Fruit fly (Drosophila melanogaster) whole organism, embryonic: ENCODE measurements around the gene Vha16-3.

Experiments used
- Antp ChIP-seq: fragments of 200-800 bp; sonication (Bioruptor generic); optimal IDR thresholded peaks from 3 replicates; lab custom pipeline; 2016; ENCODE audit warnings: missing biosample characterization, missing genetic modification characterization
- Awh ChIP-seq: fragments of 200-800 bp; sonication (Bioruptor generic); IDR thresholded peaks from 2 replicates; pipeline ENCODE4, ENCODE4 v1.3.6; 2022; ENCODE audit warnings: missing biosample characterization, missing genetic modification characterization
- B-H2 ChIP-seq: fragments of 200-800 bp; sonication (Bioruptor generic); optimal IDR thresholded peaks from 2 replicates; lab custom pipeline; 2018; ENCODE audit warnings: missing biosample characterization, mild to moderate bottlenecking, missing genetic modification characterization
- BEAF-32 ChIP-seq: fragments of 200-800 bp; sonication (Bioruptor generic); optimal IDR thresholded peaks from 3 replicates; lab custom pipeline; 2017; ENCODE audit warnings: missing biosample characterization, missing genetic modification characterization, mild to moderate bottlenecking, moderate library complexity, missing genetic modification reagents
- CG10274 ChIP-seq: fragments of 200-800 bp; sonication (Bioruptor generic); optimal IDR thresholded peaks from 3 replicates; lab custom pipeline; 2017; ENCODE audit warnings: missing biosample characterization, mild to moderate bottlenecking, missing genetic modification characterization
- CG10321 ChIP-seq: fragments of 200-800 bp; sonication (Bioruptor generic); IDR thresholded peaks from 2 replicates; pipeline ENCODE4 v1.3.6; 2022; ENCODE audit warnings: missing biosample characterization, missing genetic modification characterization
- CG10654 ChIP-seq: fragments of 200-800 bp; sonication (Bioruptor generic); optimal IDR thresholded peaks from 2 replicates; lab custom pipeline; 2016; ENCODE audit warnings: missing biosample characterization, missing genetic modification characterization
- CG11504 ChIP-seq: fragments of 200-800 bp; sonication (Bioruptor generic); optimal IDR thresholded peaks from 3 replicates; lab custom pipeline; 2019; ENCODE audit warnings: missing biosample characterization, mild to moderate bottlenecking, missing genetic modification characterization, moderate library complexity
- CG11723 ChIP-seq: fragments of 200-800 bp; sonication (Bioruptor generic); optimal IDR thresholded peaks from 2 replicates; lab custom pipeline; 2017; ENCODE audit warnings: missing biosample characterization, mild to moderate bottlenecking, missing genetic modification characterization
- CG12071 ChIP-seq: fragments of 200-800 bp; sonication (Bioruptor generic); optimal IDR thresholded peaks from 3 replicates; lab custom pipeline; 2018; ENCODE audit warnings: missing biosample characterization, mild to moderate bottlenecking, missing genetic modification characterization
- CG12104 ChIP-seq: fragments of 200-800 bp; sonication (Bioruptor generic); optimal IDR thresholded peaks from 3 replicates; lab custom pipeline; 2016; ENCODE audit warnings: missing biosample characterization, missing genetic modification characterization
- CG14710 ChIP-seq: fragments of 200-800 bp; sonication (Bioruptor generic); optimal IDR thresholded peaks from 3 replicates; lab custom pipeline; 2019; ENCODE audit warnings: missing biosample characterization, mild to moderate bottlenecking, missing genetic modification characterization, moderate library complexity
- CG15073 ChIP-seq: fragments of 200-800 bp; sonication (Bioruptor generic); optimal IDR thresholded peaks from 2 replicates; lab custom pipeline; 2016; ENCODE audit warnings: missing biosample characterization, missing genetic modification characterization
- CG17612 ChIP-seq: fragments of 200-800 bp; sonication (Bioruptor generic); IDR thresholded peaks from 2 replicates; pipeline ENCODE4 v1.3.6; 2022; ENCODE audit warnings: missing biosample characterization, missing genetic modification characterization
- CG2678 ChIP-seq: fragments of 200-800 bp; sonication (Bioruptor generic); optimal IDR thresholded peaks from 3 replicates; lab custom pipeline; 2019; ENCODE audit warnings: missing biosample characterization, mild to moderate bottlenecking, missing genetic modification characterization, moderate library complexity
- CG2875 ChIP-seq: fragments of 200-800 bp; sonication (Bioruptor generic); optimal IDR thresholded peaks from 2 replicates; lab custom pipeline; 2017; ENCODE audit warnings: missing biosample characterization, mild to moderate bottlenecking, missing genetic modification characterization, missing genetic modification reagents
- CG31224 ChIP-seq: fragments of 200-800 bp; sonication (Bioruptor generic); IDR thresholded peaks from 2 replicates; pipeline ENCODE4 v1.3.6; 2022; ENCODE audit warnings: missing biosample characterization, missing genetic modification characterization
- CG31441 ChIP-seq: fragments of 200-800 bp; sonication (Bioruptor generic); IDR thresholded peaks from 2 replicates; pipeline ENCODE4 v1.3.6; 2022; ENCODE audit warnings: missing biosample characterization, missing genetic modification characterization
- CG3838 ChIP-seq: fragments of 200-800 bp; sonication (Bioruptor generic); optimal IDR thresholded peaks from 3 replicates; lab custom pipeline; 2016; ENCODE audit warnings: missing biosample characterization, missing genetic modification characterization
- CG6175 ChIP-seq: fragments of 200-800 bp; sonication (Bioruptor generic); IDR thresholded peaks from 3 replicates; pipeline ENCODE4 v1.3.6; 2022; ENCODE audit warnings: missing biosample characterization, missing genetic modification characterization
- CG9437 ChIP-seq: fragments of 200-800 bp; sonication (Bioruptor generic); optimal IDR thresholded peaks from 2 replicates; lab custom pipeline; 2018; ENCODE audit warnings: missing biosample characterization, mild to moderate bottlenecking, missing genetic modification characterization
- D ChIP-seq, 2 experiments: fragments of 200-800 bp in 1 of 2; fragments of >200 bp in 1 of 2; sonication (Bioruptor generic) in 1 of 2; optimal IDR thresholded peaks; 2 replicates in 1 of 2; 3 replicates in 1 of 2; lab custom pipeline; 2017; ENCODE audit warnings: mild to moderate bottlenecking in 1 of 2, missing biosample characterization in 1 of 2, missing genetic modification characterization in 1 of 2, missing genetic modification reagents in 1 of 2
- D19B ChIP-seq: fragments of 200-800 bp; sonication (Bioruptor generic); optimal IDR thresholded peaks from 2 replicates; lab custom pipeline; 2017; ENCODE audit warnings: missing biosample characterization, mild to moderate bottlenecking, missing genetic modification characterization
- Doc2 ChIP-seq: fragments of 200-800 bp; sonication (Bioruptor generic); IDR thresholded peaks from 2 replicates; pipeline ENCODE4 v1.3.6; 2022; ENCODE audit warnings: missing biosample characterization, missing genetic modification characterization
- Fer3 ChIP-seq: fragments of 200-800 bp; sonication (Bioruptor generic); optimal IDR thresholded peaks from 2 replicates; lab custom pipeline; 2018; ENCODE audit warnings: missing biosample characterization, mild to moderate bottlenecking, missing genetic modification characterization, moderate library complexity
- Hmr ChIP-seq: fragments of 200-800 bp; sonication (Bioruptor generic); optimal IDR thresholded peaks from 3 replicates; lab custom pipeline; 2017; ENCODE audit warnings: mild to moderate bottlenecking, missing biosample characterization, missing genetic modification reagents, missing genetic modification characterization
- Hr78 ChIP-seq, 2 experiments: fragments of 200-800 bp in 1 of 2; fragments of >200 bp in 1 of 2; sonication (Bioruptor generic) in 1 of 2; optimal IDR thresholded peaks; 2 replicates each; lab custom pipeline; 2017 to 2019; ENCODE audit warnings: missing biosample characterization in 2 of 2, missing genetic modification characterization in 2 of 2, mild to moderate bottlenecking in 1 of 2, moderate library complexity in 1 of 2
- Lpt ChIP-seq: fragments of >200 bp; optimal IDR thresholded peaks from 2 replicates; lab custom pipeline; 2018; ENCODE audit warnings: missing biosample characterization, missing genetic modification characterization
- Med ChIP-seq: fragments of 200-800 bp; sonication (Bioruptor generic); peaks from one replicate; lab custom pipeline; 2016; ENCODE audit warnings: missing biosample characterization, missing genetic modification characterization, mild to moderate bottlenecking, inconsistent platforms, moderate library complexity
- NK7.1 ChIP-seq: fragments of 200-800 bp; sonication (Bioruptor generic); optimal IDR thresholded peaks from 3 replicates; lab custom pipeline; 2016; ENCODE audit warnings: missing biosample characterization, missing genetic modification characterization
- Nf-YA ChIP-seq: fragments of 200-800 bp; sonication (Bioruptor generic); IDR thresholded peaks from 2 replicates; pipeline ENCODE4 v1.3.6; 2022; ENCODE audit warnings: missing biosample characterization, missing genetic modification characterization
- Nf-YC ChIP-seq: fragments of 200-800 bp; optimal IDR thresholded peaks from 3 replicates; lab custom pipeline; 2019; ENCODE audit warnings: missing biosample characterization, mild to moderate bottlenecking, missing genetic modification characterization, moderate library complexity
- Scr ChIP-seq: fragments of 200-800 bp; sonication (Bioruptor generic); IDR thresholded peaks from 2 replicates; pipeline ENCODE4 v1.3.6; 2022; ENCODE audit warnings: missing biosample characterization, missing genetic modification characterization; ENCODE audit not compliant: partially characterized antibody
- Xbp1 ChIP-seq: fragments of 200-800 bp; sonication (Bioruptor generic); optimal IDR thresholded peaks from 3 replicates; lab custom pipeline; 2016; ENCODE audit warnings: missing biosample characterization, mild to moderate bottlenecking, missing genetic modification characterization
- ato ChIP-seq: fragments of 200-800 bp; sonication (Bioruptor generic); IDR thresholded peaks from 2 replicates; pipeline ENCODE4 v1.3.6; 2022; ENCODE audit warnings: missing biosample characterization, missing genetic modification characterization; ENCODE audit not compliant: partially characterized antibody
- az2 ChIP-seq: fragments of 200-800 bp; sonication (Bioruptor generic); optimal IDR thresholded peaks from 3 replicates; lab custom pipeline; 2016; ENCODE audit warnings: missing biosample characterization, missing genetic modification characterization
- chinmo ChIP-seq: fragments of 200-800 bp; sonication (Bioruptor generic); IDR thresholded peaks from 4 replicates; pipeline ENCODE4 v1.3.6; 2022; ENCODE audit warnings: missing biosample characterization, missing genetic modification characterization; ENCODE audit not compliant: partially characterized antibody
- crc ChIP-seq: fragments of 200-800 bp; sonication (Bioruptor generic); optimal IDR thresholded peaks from 2 replicates; lab custom pipeline; 2016; ENCODE audit warnings: missing biosample characterization, missing genetic modification characterization
- dan ChIP-seq: fragments of 200-800 bp; sonication (Bioruptor generic); IDR thresholded peaks from 2 replicates; pipeline ENCODE4 v1.3.6; 2022; ENCODE audit warnings: missing biosample characterization, missing genetic modification characterization
- ems ChIP-seq: fragments of 200-800 bp; sonication (Bioruptor generic); optimal IDR thresholded peaks from 3 replicates; lab custom pipeline; 2016; ENCODE audit warnings: missing biosample characterization, missing genetic modification characterization
- fd3F ChIP-seq: fragments of 200-800 bp; sonication (Bioruptor generic); optimal IDR thresholded peaks from 2 replicates; lab custom pipeline; 2018; ENCODE audit warnings: missing biosample characterization, mild to moderate bottlenecking, missing genetic modification characterization, moderate library complexity
- kay ChIP-seq: fragments of 200-800 bp; sonication (Bioruptor generic); optimal IDR thresholded peaks from 2 replicates; lab custom pipeline; 2016; ENCODE audit warnings: missing biosample characterization, missing genetic modification characterization
- phol ChIP-seq: fragments of 200-800 bp; sonication (Bioruptor generic); optimal IDR thresholded peaks from 3 replicates; lab custom pipeline; 2018; ENCODE audit warnings: missing biosample characterization, mild to moderate bottlenecking, missing genetic modification characterization, moderate library complexity
- sens-2 ChIP-seq: fragments of 200-800 bp; sonication (Bioruptor generic); IDR thresholded peaks from 2 replicates; pipeline ENCODE4 v1.3.6; 2022; ENCODE audit warnings: missing biosample characterization, missing genetic modification characterization
- sqz ChIP-seq: fragments of 200-800 bp; sonication (Bioruptor generic); optimal IDR thresholded peaks from 3 replicates; lab custom pipeline; 2018; ENCODE audit warnings: missing biosample characterization, mild to moderate bottlenecking, missing genetic modification characterization
- trh ChIP-seq: fragments of 200-800 bp; sonication (Bioruptor generic); optimal IDR thresholded peaks from 2 replicates; lab custom pipeline; 2016; ENCODE audit warnings: missing biosample characterization, missing genetic modification characterization
- wdn ChIP-seq: fragments of 200-800 bp; sonication (Bioruptor generic); IDR thresholded peaks from 2 replicates; pipeline ENCODE4 v1.3.6; 2022; ENCODE audit warnings: missing biosample characterization, missing genetic modification characterization

The Vha16-3 gene

DNA sequence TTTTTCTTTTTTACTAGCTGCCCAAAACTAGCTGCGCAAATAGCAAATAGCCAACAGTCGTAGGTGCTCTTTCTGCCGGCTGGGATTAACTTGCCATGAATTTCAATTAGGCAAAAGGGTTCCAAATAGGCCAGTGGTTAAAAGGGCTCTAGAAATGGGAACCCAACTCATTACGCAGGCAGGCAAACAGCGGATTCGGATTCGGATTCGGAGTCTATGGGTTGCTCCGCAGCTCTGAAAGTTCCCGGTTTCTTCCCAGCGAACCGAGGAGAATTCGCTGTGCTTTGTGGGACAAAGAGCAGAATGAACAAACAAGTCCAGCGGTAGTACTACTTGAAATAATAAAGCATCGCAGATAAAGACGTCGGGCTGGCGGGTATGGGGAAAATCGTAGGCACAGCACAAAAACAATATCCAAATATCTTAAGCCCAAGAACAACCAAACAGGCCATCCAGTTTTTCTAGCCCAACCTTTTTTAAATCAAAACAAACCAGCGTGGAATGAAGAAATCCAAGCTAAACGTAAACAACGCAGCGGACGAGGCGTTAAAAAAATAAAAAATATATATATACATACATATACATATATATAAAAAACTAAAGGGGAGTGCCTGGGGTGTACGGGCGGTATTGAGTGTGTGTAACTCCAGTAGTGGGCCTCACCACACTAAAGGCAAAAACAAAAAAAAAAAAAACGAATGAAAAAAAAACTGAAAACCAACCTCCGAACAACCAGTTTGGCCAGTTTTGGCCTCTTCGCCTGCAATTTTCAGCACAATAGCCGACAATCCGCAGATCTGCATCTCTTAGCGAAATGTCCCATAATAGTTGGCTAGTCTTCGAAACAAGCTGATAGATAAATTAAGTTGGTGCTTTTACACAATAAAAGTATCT is 31.0 kb upstream of the Vha16-3 start (continued):
- TF ChIP-seq CG14710 (tag; lab: Kevin White, UChicago) (no peak), CG31224 (no peak), sqz (GFP tag; lab: Kevin White, UChicago) (peak; percentile 70), chinmo (GFP tag; lab: Robert Waterston, UW) (0 out of 4 replicates have a peak, but pooled peaks have one; percentile 31), wdn (GFP tag; lab: Robert Waterston, UW) (no peak), sens-2 (GFP tag; lab: Robert Waterston, UW) (no peak), Med (GFP tag; lab: Kevin White, UChicago) (peak; percentile 80), CG12071 (GFP tag; lab: Kevin White, UChicago) (peak; percentile 35), Scr (GFP tag; lab: Robert Waterston, UW) (no peak), CG6175 (GFP tag; lab: Robert Waterston, UW) (0 out of 3 replicates have a peak, but pooled peaks have one; percentile 33), BEAF-32 (GFP tag; lab: Kevin White, UChicago) (no peak), B-H2 (peak; percentile 7), CG2678 (tag; lab: Kevin White, UChicago) (peak; percentile 26), Fer3 (tag; lab: Kevin White, UChicago) (peak; percentile 19), crc (no peak)

- peak; percentile 36; the same call in 1 of the 2 replicates for TF ChIP-seq CG31441 (GFP tag; lab: Robert Waterston, UW)
- TF ChIP-seq D19B = no peak
- no peak for TF ChIP-seq Nf-YC
- TF ChIP-seq Doc2 (GFP tag; lab: Robert Waterston, UW) = no peak
- TF ChIP-seq Xbp1 (GFP tag; lab: Kevin White, UChicago) = no peak
- TF ChIP-seq CG11504 (tag; lab: Kevin White, UChicago) = peak; percentile 62
- no peak for TF ChIP-seq CG17612 (GFP tag; lab: Robert Waterston, UW)
- no peak for TF ChIP-seq D (optimal IDR thresholded peaks at IDR 0.05; lab: Kevin White, UChicago)
- TF ChIP-seq D (GFP tag; optimal IDR thresholded peaks at IDR 0.05; lab: Kevin White, UChicago) = no peak
- no peak for TF ChIP-seq ems
- TF ChIP-seq trh (GFP tag; lab: Kevin White, UChicago) = no peak
- no peak for TF ChIP-seq kay
- TF ChIP-seq ato (GFP tag; lab: Robert Waterston, UW) = no peak
- TF ChIP-seq CG12104 (GFP tag; lab: Kevin White, UChicago) = no peak
- TF ChIP-seq CG11723 (GFP tag; lab: Kevin White, UChicago) = no peak
- peak; percentile 3 for TF ChIP-seq CG9437 (GFP tag; lab: Kevin White, UChicago)
- TF ChIP-seq az2 (GFP tag; lab: Kevin White, UChicago) = no peak
- TF ChIP-seq Nf-YA (GFP tag; lab: Robert Waterston, UW) = no peak
- TF ChIP-seq CG10321 (GFP tag; lab: Robert Waterston, UW) = no peak
- no peak for TF ChIP-seq CG3838 (GFP tag; lab: Kevin White, UChicago)
- no peak for TF ChIP-seq CG2875 (GFP tag; lab: Kevin White, UChicago)
- no peak for TF ChIP-seq dan (GFP tag; lab: Robert Waterston, UW)
- peak; percentile 2 for TF ChIP-seq Hmr (GFP tag; lab: Kevin White, UChicago)
- TF ChIP-seq Hr78 (GFP tag; optimal IDR thresholded peaks at IDR 0.05; lab: Kevin White, UChicago) = peak in 1 of 2 experiments; percentile 9
- peak; percentile 18 for TF ChIP-seq phol (tag; lab: Kevin White, UChicago)
- no peak for TF ChIP-seq Awh
- no peak for TF ChIP-seq CG10274 (GFP tag; lab: Kevin White, UChicago)
- no peak for TF ChIP-seq CG15073
- no peak for TF ChIP-seq NK7.1 (GFP tag; lab: Kevin White, UChicago)
- no peak for TF ChIP-seq Antp
- TF ChIP-seq CG10654 = no peak
- no peak for TF ChIP-seq Lpt
- TF ChIP-seq fd3F = no peak
These were observed 29.5 kb upstream of the Vha16-3 start for dm6 chr3L:11443474-11444080.
